Fruit fly (Drosophila melanogaster) Kc167 (cell line): ENCODE results near the gene CG7656.

Experiments
- Myc ChIP-seq: fragments of >200 bp; optimal IDR thresholded peaks from 2 replicates; lab custom pipeline; 2017; ENCODE audit warnings: missing external identifiers
- Sin3A ChIP-seq: fragments of >200 bp; optimal IDR thresholded peaks from 2 replicates; lab custom pipeline; 2018; ENCODE audit warnings: missing external identifiers
- h ChIP-seq: fragments of >200 bp; optimal IDR thresholded peaks from 3 replicates; lab custom pipeline; 2018; ENCODE audit warnings: missing external identifiers
- psq ChIP-seq: fragments of >200 bp; optimal IDR thresholded peaks from 2 replicates; lab custom pipeline; 2017; ENCODE audit warnings: missing external identifiers
- ttk ChIP-seq: sonication (Bioruptor generic); optimal IDR thresholded peaks from 2 replicates; lab custom pipeline; 2017; ENCODE audit warnings: missing external identifiers

DNA sequence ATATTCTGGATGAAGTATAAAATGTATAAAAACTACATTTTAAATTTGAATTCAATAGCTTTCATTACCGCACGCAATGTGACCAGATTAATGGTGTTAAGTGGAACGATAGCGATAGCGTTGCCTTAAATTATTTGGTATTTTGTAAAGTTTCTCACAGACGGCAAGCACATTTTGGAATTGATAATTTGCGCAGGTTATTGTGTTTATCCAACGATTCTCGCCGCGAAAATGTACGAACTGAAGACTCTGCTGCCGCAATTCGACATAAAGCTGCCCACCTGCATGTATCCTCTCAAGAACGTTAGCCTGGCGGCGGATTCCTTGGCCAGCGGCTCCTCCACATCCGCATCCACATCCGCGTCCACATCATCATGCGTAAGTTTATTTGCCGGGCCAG, 4.5 kb downstream of the CG7656 start, which contains the start of gene AIMP2:
- TF ChIP-seq Myc (lab: Kevin White, UChicago) (no peak), h (lab: Kevin White, UChicago) (no peak), Sin3A (lab: Kevin White, UChicago) (no peak), psq (lab: Kevin White, UChicago) (no peak), ttk (lab: Kevin White, UChicago) (no peak)
